Worm (Caenorhabditis elegans) whole organism, L2 larva: ENCODE measurements around the gene nob-1.

Source experiments
- R02D3.7 ChIP-seq: fragments of 150-350 bp; optimal IDR thresholded peaks from 2 replicates; lab custom pipeline; 2014; ENCODE audit warnings: missing biosample characterization, missing genetic modification characterization
- Y55F3AM.14 ChIP-seq: fragments of 200-800 bp; sonication (Bioruptor generic); optimal IDR thresholded peaks from 2 replicates; lab custom pipeline; 2018; ENCODE audit warnings: mild to moderate bottlenecking, missing genetic modification characterization, missing compliant biosample characterization
- ama-1 ChIP-seq: fragments of 150-350 bp; optimal IDR thresholded peaks from 2 replicates; lab custom pipeline; 2018; ENCODE audit warnings: inconsistent platforms
- blmp-1 ChIP-seq: sonication (generic microtip); optimal IDR thresholded peaks from 2 replicates; lab custom pipeline; 2017; ENCODE audit warnings: missing genetic modification characterization, mild to moderate bottlenecking, missing compliant biosample characterization, antibody characterized with exemption, moderate library complexity; ENCODE audit not compliant: insufficient read depth
- ceh-16 ChIP-seq: fragments of 150-350 bp; optimal IDR thresholded peaks from 2 replicates; lab custom pipeline; 2014; ENCODE audit warnings: missing biosample characterization, missing genetic modification characterization
- crh-2 ChIP-seq: sonication (generic microtip); optimal IDR thresholded peaks from 2 replicates; lab custom pipeline; 2017; ENCODE audit warnings: missing biosample characterization, missing genetic modification characterization
- egl-27 ChIP-seq: sonication (generic microtip); optimal IDR thresholded peaks from 3 replicates; lab custom pipeline; 2017; ENCODE audit warnings: missing biosample characterization, missing genetic modification reagents, missing genetic modification characterization
- gmeb-1 ChIP-seq: fragments of 150-350 bp; optimal IDR thresholded peaks from 2 replicates; lab custom pipeline; 2014; ENCODE audit warnings: missing biosample characterization, missing genetic modification characterization
- lin-39 ChIP-seq: fragments of 150-350 bp; optimal IDR thresholded peaks from 2 replicates; lab custom pipeline; 2014; ENCODE audit warnings: missing biosample characterization, missing genetic modification reagents, missing genetic modification characterization
- lsy-2 ChIP-seq, 2 experiments: fragments of 150-350 bp in 1 of 2; sonication (generic microtip) in 1 of 2; optimal IDR thresholded peaks; 2 replicates each; lab custom pipeline; 2014 to 2017; ENCODE audit warnings: missing biosample characterization in 2 of 2, missing genetic modification characterization in 2 of 2
- mab-5 ChIP-seq: fragments of 150-350 bp; optimal IDR thresholded peaks from 2 replicates; lab custom pipeline; 2014; ENCODE audit warnings: missing biosample characterization, missing genetic modification characterization
- mbf-1 ChIP-seq: sonication (generic microtip); optimal IDR thresholded peaks from 2 replicates; lab custom pipeline; 2017; ENCODE audit warnings: missing biosample characterization, missing genetic modification characterization
- mdl-1 ChIP-seq, 2 experiments: fragments of 150-350 bp in 1 of 2; sonication (generic microtip) in 1 of 2; optimal IDR thresholded peaks; 2 replicates each; lab custom pipeline; 2017; ENCODE audit warnings: missing biosample characterization in 2 of 2, missing genetic modification characterization in 2 of 2
- nhr-11 ChIP-seq: fragments of 150-350 bp; optimal IDR thresholded peaks from 2 replicates; lab custom pipeline; 2014; ENCODE audit warnings: missing biosample characterization, missing genetic modification characterization
- nhr-12 ChIP-seq: fragments of 150-350 bp; optimal IDR thresholded peaks from 2 replicates; lab custom pipeline; 2014; ENCODE audit warnings: missing biosample characterization, missing genetic modification characterization
- nhr-129 ChIP-seq: fragments of 150-350 bp; optimal IDR thresholded peaks from 2 replicates; lab custom pipeline; 2014; ENCODE audit warnings: missing biosample characterization, missing genetic modification characterization
- nhr-23 ChIP-seq: fragments of 150-350 bp; optimal IDR thresholded peaks from 2 replicates; lab custom pipeline; 2014; ENCODE audit warnings: missing biosample characterization, missing genetic modification reagents, missing genetic modification characterization
- nhr-237 ChIP-seq: fragments of 150-350 bp; optimal IDR thresholded peaks from 2 replicates; lab custom pipeline; 2014; ENCODE audit warnings: missing biosample characterization, missing genetic modification characterization
- nhr-6 ChIP-seq: fragments of 150-350 bp; optimal IDR thresholded peaks from 2 replicates; lab custom pipeline; 2014; ENCODE audit warnings: missing biosample characterization, missing genetic modification characterization
- nhr-77 ChIP-seq: fragments of 150-350 bp; optimal IDR thresholded peaks from 2 replicates; lab custom pipeline; 2014; ENCODE audit warnings: missing biosample characterization, missing genetic modification characterization
- skn-1 ChIP-seq: sonication (generic microtip); optimal IDR thresholded peaks from 2 replicates; lab custom pipeline; 2017; ENCODE audit warnings: missing biosample characterization, missing genetic modification characterization
- snpc-4 ChIP-seq: fragments of 150-350 bp; optimal IDR thresholded peaks from 2 replicates; lab custom pipeline; 2014; ENCODE audit warnings: missing biosample characterization, missing genetic modification characterization
- unc-55 ChIP-seq: fragments of 150-350 bp; sonication (generic microtip); optimal IDR thresholded peaks from 3 replicates; lab custom pipeline; 2014; ENCODE audit warnings: missing biosample characterization, missing genetic modification reagents, missing genetic modification characterization
- zag-1 ChIP-seq: fragments of 150-350 bp; optimal IDR thresholded peaks from 2 replicates; lab custom pipeline; 2014; ENCODE audit warnings: missing biosample characterization, missing genetic modification characterization
- ztf-1 ChIP-seq: fragments of 200-800 bp; sonication (Bioruptor generic); conservative IDR thresholded peaks from 2 replicates; pipeline ENCODE4 v1.3.6; 2022; ENCODE audit warnings: missing genetic modification characterization, missing compliant biosample characterization
- ztf-4 ChIP-seq: fragments of 150-350 bp; optimal IDR thresholded peaks from 2 replicates; lab custom pipeline; 2014; ENCODE audit warnings: missing biosample characterization, missing genetic modification characterization

The nob-1 gene

DNA sequence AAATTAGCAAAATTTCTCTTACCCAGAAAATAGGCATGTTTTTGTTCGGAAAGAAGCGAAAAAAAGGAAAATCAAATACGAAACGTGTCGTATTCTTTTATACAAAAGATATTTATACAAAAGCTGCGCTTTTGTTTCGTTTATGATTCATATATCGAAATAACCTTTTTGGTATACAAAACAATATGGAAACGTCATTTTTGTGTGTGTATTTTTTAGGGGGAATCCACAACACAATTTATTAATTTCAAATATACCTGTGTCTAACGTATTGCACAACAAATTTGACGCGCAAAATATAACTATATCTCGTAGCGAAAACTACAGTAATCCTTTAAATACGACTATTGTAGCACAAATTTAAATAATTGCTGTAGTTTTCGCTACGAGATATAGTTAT is 53.4 kb downstream of the nob-1 start, which contains the start of gene Y79H2A.2:
Gene Y79H2A.2, minus strand, starts transcription at position 101 of the 400 bp plus-strand sequence.
- TF ChIP-seq skn-1 (tag; lab: Kevin White, UChicago): no peak
- TF ChIP-seq ztf-4 (tag; lab: Kevin White, UChicago): no peak
- no peak for TF ChIP-seq R02D3.7 (tag; lab: Kevin White, UChicago)
- no peak for TF ChIP-seq gmeb-1 (tag; lab: Kevin White, UChicago)
- TF ChIP-seq zag-1 (tag; lab: Kevin White, UChicago): no peak
- no peak for TF ChIP-seq ztf-1 (GFP tag; lab: Robert Waterston, UW)
- no peak for TF ChIP-seq nhr-129 (tag; lab: Kevin White, UChicago)
- TF ChIP-seq mab-5 (tag; lab: Kevin White, UChicago): no peak
- no peak for TF ChIP-seq Y55F3AM.14 (GFP tag; lab: Kevin White, UChicago)
- TF ChIP-seq ama-1: no peak
- no peak for TF ChIP-seq blmp-1 (tag; lab: Kevin White, UChicago)
- no peak for TF ChIP-seq nhr-11
- TF ChIP-seq lin-39 (tag; lab: Kevin White, UChicago): no peak
- no peak for TF ChIP-seq unc-55 (GFP tag; lab: Kevin White, UChicago)
- no peak for TF ChIP-seq egl-27
- TF ChIP-seq, all 48 proteins: peak for 0

DNA sequence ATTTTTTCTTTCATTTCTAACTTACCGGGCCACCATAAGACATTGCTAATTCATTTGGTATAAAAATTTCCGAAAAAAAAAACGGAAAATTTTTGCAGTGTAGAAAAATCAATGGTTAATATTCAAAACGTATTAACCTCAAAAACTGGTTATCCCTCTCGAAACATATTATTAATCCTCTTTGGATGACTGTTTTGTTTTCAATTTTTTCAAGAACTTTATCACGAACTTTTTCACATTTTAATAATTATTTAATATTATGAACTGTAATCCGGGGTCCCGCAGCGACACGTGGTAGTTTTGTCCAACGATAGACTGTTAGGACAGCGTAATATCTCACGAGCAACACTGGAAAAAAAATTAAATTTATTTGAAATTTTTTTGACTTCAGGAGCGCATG is 55.3 kb downstream of the nob-1 start, which contains the start of gene Y79H2A.12:
Gene Y79H2A.12, minus strand, starts transcription at position 101 of the 400 bp plus-strand sequence.
- no peak for TF ChIP-seq mdl-1 (tag; optimal IDR thresholded peaks at IDR 0.05; lab: Kevin White, UChicago)
- no peak for TF ChIP-seq mbf-1 (tag; lab: Kevin White, UChicago)
- no peak for TF ChIP-seq crh-2 (tag; lab: Kevin White, UChicago)
- no peak for TF ChIP-seq snpc-4
- no peak for TF ChIP-seq lsy-2 (tag; optimal IDR thresholded peaks at IDR 0.05; lab: Kevin White, UChicago)
- no peak for TF ChIP-seq nhr-12
- no peak for TF ChIP-seq nhr-23 (tag; lab: Kevin White, UChicago)
- TF ChIP-seq ceh-16 (tag; lab: Kevin White, UChicago): no peak
- no peak for TF ChIP-seq nhr-237 (tag; lab: Kevin White, UChicago)
- TF ChIP-seq nhr-6 (tag; lab: Kevin White, UChicago): no peak
- TF ChIP-seq nhr-77 (tag; lab: Kevin White, UChicago): no peak
